Worm (Caenorhabditis elegans): ENCODE results near the gene gei-6.

- TF ChIP-seq elt-3 (tag; optimal IDR thresholded peaks at IDR 0.05) (no peak), pqm-1 (tag; optimal IDR thresholded peaks at IDR 0.05) (no peak), fos-1 (tag; optimal IDR thresholded peaks at IDR 0.05) (no peak), nhr-77 (tag; optimal IDR thresholded peaks at IDR 0.05) (no peak), vab-15 (tag; optimal IDR thresholded peaks at IDR 0.05) (no peak), nhr-12 (tag; optimal IDR thresholded peaks at IDR 0.05) (no peak)
Observed at ce11 chrV:7234726-7235125, 4.1 kb upstream of the gei-6 start, which contains the start of gene C05C8.5.
